Fruit fly (Drosophila melanogaster) whole organism, embryonic: Measurements from ENCODE around the gene vib.

Experiments
- Ada2b ChIP-seq: fragments of 200-800 bp; sonication (Bioruptor generic); IDR thresholded peaks from 2 replicates; pipeline ENCODE4 v1.3.6; 2022; ENCODE audit warnings: missing biosample characterization, missing genetic modification characterization
- CG10147 ChIP-seq: fragments of 200-800 bp; sonication (Bioruptor generic); optimal IDR thresholded peaks from 2 replicates; lab custom pipeline; 2019; ENCODE audit warnings: missing biosample characterization, mild to moderate bottlenecking, missing genetic modification characterization, moderate library complexity
- CG10321 ChIP-seq: fragments of 200-800 bp; sonication (Bioruptor generic); IDR thresholded peaks from 2 replicates; pipeline ENCODE4 v1.3.6; 2022; ENCODE audit warnings: missing biosample characterization, missing genetic modification characterization
- CG10462 ChIP-seq: fragments of 200-800 bp; sonication (Bioruptor generic); optimal IDR thresholded peaks from 2 replicates; lab custom pipeline; 2016; ENCODE audit warnings: missing biosample characterization, missing genetic modification characterization
- CG10565 ChIP-seq: fragments of 200-800 bp; sonication (Bioruptor generic); optimal IDR thresholded peaks from 3 replicates; lab custom pipeline; 2016; ENCODE audit warnings: missing biosample characterization, mild to moderate bottlenecking, missing genetic modification characterization
- CG10959 ChIP-seq: fragments of 200-800 bp; sonication (Bioruptor generic); IDR thresholded peaks from 2 replicates; pipeline ENCODE4 v1.3.6; 2022; ENCODE audit warnings: missing biosample characterization, missing genetic modification characterization
- CG11247 ChIP-seq: fragments of 200-800 bp; sonication (Bioruptor generic); IDR thresholded peaks from 2 replicates; pipeline ENCODE4 v1.3.6; 2022; ENCODE audit warnings: missing biosample characterization, missing genetic modification characterization
- CG11398 ChIP-seq: fragments of 200-800 bp; sonication (Bioruptor generic); optimal IDR thresholded peaks from 2 replicates; lab custom pipeline; 2016; ENCODE audit warnings: missing biosample characterization, missing genetic modification characterization
- CG12104 ChIP-seq: fragments of 200-800 bp; sonication (Bioruptor generic); optimal IDR thresholded peaks from 3 replicates; lab custom pipeline; 2016; ENCODE audit warnings: missing biosample characterization, missing genetic modification characterization
- CG12219 ChIP-seq: fragments of 200-800 bp; sonication (Bioruptor generic); optimal IDR thresholded peaks from 3 replicates; lab custom pipeline; 2018; ENCODE audit warnings: missing biosample characterization, mild to moderate bottlenecking, missing genetic modification characterization
- CG12744 ChIP-seq: fragments of 200-800 bp; sonication (Bioruptor generic); optimal IDR thresholded peaks from 2 replicates; lab custom pipeline; 2016; ENCODE audit warnings: missing biosample characterization, missing genetic modification characterization
- CG15601 ChIP-seq: fragments of 200-800 bp; sonication (Bioruptor generic); optimal IDR thresholded peaks from 3 replicates; lab custom pipeline; 2019; ENCODE audit warnings: missing biosample characterization, mild to moderate bottlenecking, missing genetic modification characterization, moderate library complexity
- CG15696 ChIP-seq: fragments of 200-800 bp; sonication (Bioruptor generic); optimal IDR thresholded peaks from 2 replicates; lab custom pipeline; 2019; ENCODE audit warnings: missing biosample characterization, mild to moderate bottlenecking, missing genetic modification characterization, moderate library complexity
- CG16813 ChIP-seq: fragments of 200-800 bp; sonication (Bioruptor generic); IDR thresholded peaks from 3 replicates; pipeline ENCODE4 v1.3.6; 2022; ENCODE audit warnings: missing biosample characterization, missing genetic modification characterization; ENCODE audit not compliant: partially characterized antibody
- CG17361 ChIP-seq: fragments of 200-800 bp; sonication (Bioruptor generic); IDR thresholded peaks from 3 replicates; pipeline ENCODE4 v1.3.6; 2022; ENCODE audit warnings: missing biosample characterization, missing genetic modification characterization
- CG18011 ChIP-seq: fragments of 200-800 bp; sonication (Bioruptor generic); optimal IDR thresholded peaks from 2 replicates; lab custom pipeline; 2017; ENCODE audit warnings: missing biosample characterization, missing genetic modification characterization, mild to moderate bottlenecking, moderate library complexity, missing genotype
- CG31441 ChIP-seq: fragments of 200-800 bp; sonication (Bioruptor generic); IDR thresholded peaks from 2 replicates; pipeline ENCODE4 v1.3.6; 2022; ENCODE audit warnings: missing biosample characterization, missing genetic modification characterization
- CG3838 ChIP-seq: fragments of 200-800 bp; sonication (Bioruptor generic); optimal IDR thresholded peaks from 3 replicates; lab custom pipeline; 2016; ENCODE audit warnings: missing biosample characterization, missing genetic modification characterization
- CG6175 ChIP-seq: fragments of 200-800 bp; sonication (Bioruptor generic); IDR thresholded peaks from 3 replicates; pipeline ENCODE4 v1.3.6; 2022; ENCODE audit warnings: missing biosample characterization, missing genetic modification characterization
- CG6765 ChIP-seq: fragments of 200-800 bp; sonication (Bioruptor generic); optimal IDR thresholded peaks from 3 replicates; lab custom pipeline; 2017; ENCODE audit warnings: missing biosample characterization, mild to moderate bottlenecking, missing genetic modification characterization
- CG6791 ChIP-seq: fragments of 200-800 bp; sonication (Bioruptor generic); IDR thresholded peaks from 3 replicates; pipeline ENCODE4 v1.3.6; 2022; ENCODE audit warnings: missing biosample characterization, missing genetic modification characterization; ENCODE audit not compliant: partially characterized antibody
- CG7556 ChIP-seq: fragments of 200-800 bp; sonication (Bioruptor generic); optimal IDR thresholded peaks from 2 replicates; lab custom pipeline; 2017; ENCODE audit warnings: missing biosample characterization, mild to moderate bottlenecking, missing genetic modification characterization
- CG7963 ChIP-seq: fragments of 200-800 bp; sonication (Bioruptor generic); IDR thresholded peaks from 3 replicates; pipeline ENCODE4 v1.3.6; 2022; ENCODE audit warnings: missing biosample characterization, missing genetic modification characterization; ENCODE audit not compliant: partially characterized antibody
- CG8944 ChIP-seq: fragments of 200-800 bp; sonication (Bioruptor generic); optimal IDR thresholded peaks from 3 replicates; lab custom pipeline; 2016; ENCODE audit warnings: missing biosample characterization, missing genetic modification characterization
- CG9609 ChIP-seq: fragments of 200-800 bp; sonication (Bioruptor generic); optimal IDR thresholded peaks from 3 replicates; lab custom pipeline; 2016; ENCODE audit warnings: missing biosample characterization, missing genetic modification characterization
- CG9817 ChIP-seq: fragments of 200-800 bp; sonication (Bioruptor generic); optimal IDR thresholded peaks from 2 replicates; lab custom pipeline; 2018; ENCODE audit warnings: missing biosample characterization, mild to moderate bottlenecking, missing genetic modification characterization, moderate library complexity
- CoRest ChIP-seq: fragments of 200-800 bp; sonication (Bioruptor generic); optimal IDR thresholded peaks from 3 replicates; lab custom pipeline; 2018; ENCODE audit warnings: missing biosample characterization, mild to moderate bottlenecking, missing genetic modification characterization, moderate library complexity
- D19A ChIP-seq: fragments of 200-800 bp; optimal IDR thresholded peaks from 3 replicates; lab custom pipeline; 2019; ENCODE audit warnings: missing biosample characterization, mild to moderate bottlenecking, missing genetic modification characterization, moderate library complexity
- Dip3 ChIP-seq: fragments of 200-800 bp; sonication (Bioruptor generic); optimal IDR thresholded peaks from 3 replicates; lab custom pipeline; 2016; ENCODE audit warnings: missing biosample characterization, missing genetic modification characterization
- E2f1 ChIP-seq: fragments of 200-800 bp; sonication (Bioruptor generic); IDR thresholded peaks from 2 replicates; pipeline ENCODE4 v1.3.6; 2022; ENCODE audit warnings: missing biosample characterization, missing genetic modification characterization
- Eip74EF ChIP-seq, 2 experiments: fragments of 200-800 bp in 1 of 2; fragments of >200 bp in 1 of 2; sonication (Bioruptor generic) in 1 of 2; optimal IDR thresholded peaks; 2 replicates each; lab custom pipeline; 2017 to 2019; ENCODE audit warnings: missing biosample characterization in 2 of 2, missing genetic modification characterization in 2 of 2, mild to moderate bottlenecking in 1 of 2, moderate library complexity in 1 of 2
- Mad ChIP-seq: fragments of 200-800 bp; sonication (Bioruptor generic); optimal IDR thresholded peaks from 2 replicates; lab custom pipeline; 2016; ENCODE audit warnings: missing biosample characterization, missing genetic modification characterization
- Myb ChIP-seq: fragments of 200-800 bp; sonication (Bioruptor generic); optimal IDR thresholded peaks from 2 replicates; lab custom pipeline; 2016; ENCODE audit warnings: missing biosample characterization, missing genetic modification characterization
- Ptx1 ChIP-seq: fragments of 200-800 bp; sonication (Bioruptor generic); IDR thresholded peaks from 2 replicates; pipeline ENCODE4 v1.3.6; 2022; ENCODE audit warnings: missing biosample characterization, missing genetic modification characterization
- Ravus ChIP-seq: fragments of 200-800 bp; sonication (Bioruptor generic); IDR thresholded peaks from 2 replicates; pipeline ENCODE4 v1.3.6; 2022; ENCODE audit warnings: missing biosample characterization, missing genetic modification characterization
- ac ChIP-seq: fragments of 200-800 bp; sonication (Bioruptor generic); optimal IDR thresholded peaks from 3 replicates; lab custom pipeline; 2017; ENCODE audit warnings: missing biosample characterization, mild to moderate bottlenecking, missing genetic modification characterization
- al ChIP-seq: fragments of 200-800 bp; sonication (Bioruptor generic); IDR thresholded peaks from 2 replicates; pipeline ENCODE4 v1.3.6; 2022; ENCODE audit warnings: missing biosample characterization, missing genetic modification characterization
- aop ChIP-seq: fragments of 200-800 bp; sonication (Bioruptor generic); IDR thresholded peaks from 2 replicates; pipeline ENCODE4 v1.3.6; 2022; ENCODE audit warnings: missing biosample characterization, missing genetic modification characterization
- bigmax ChIP-seq: fragments of 200-800 bp; sonication (Bioruptor generic); optimal IDR thresholded peaks from 2 replicates; lab custom pipeline; 2018; ENCODE audit warnings: missing biosample characterization, mild to moderate bottlenecking, missing genetic modification characterization
- chif ChIP-seq, 2 experiments: fragments of 200-800 bp; sonication (Bioruptor generic); optimal IDR thresholded peaks; 3 replicates each; lab custom pipeline; 2016; ENCODE audit warnings: missing biosample characterization in 2 of 2, missing genetic modification characterization in 2 of 2
- ewg ChIP-seq: fragments of 200-800 bp; sonication (Bioruptor generic); optimal IDR thresholded peaks from 3 replicates; lab custom pipeline; 2017; ENCODE audit warnings: mild to moderate bottlenecking, missing biosample characterization, missing genetic modification reagents, missing genetic modification characterization
- fu2 ChIP-seq: fragments of 200-800 bp; sonication (Bioruptor generic); optimal IDR thresholded peaks from 2 replicates; lab custom pipeline; 2016; ENCODE audit warnings: missing biosample characterization, missing genetic modification characterization
- gce ChIP-seq: fragments of 200-800 bp; sonication (Bioruptor generic); IDR thresholded peaks from 3 replicates; pipeline ENCODE4 v1.3.6; 2022; ENCODE audit warnings: missing biosample characterization, missing genetic modification characterization
- luna ChIP-seq: fragments of 200-800 bp; sonication (Bioruptor generic); optimal IDR thresholded peaks from 2 replicates; lab custom pipeline; 2016; ENCODE audit warnings: missing biosample characterization, missing genetic modification characterization
- maf-S ChIP-seq: fragments of 200-800 bp; sonication (Bioruptor generic); optimal IDR thresholded peaks from 2 replicates; lab custom pipeline; 2016; ENCODE audit warnings: missing biosample characterization, missing genetic modification characterization
- nerfin-1 ChIP-seq: fragments of 200-800 bp; sonication (Bioruptor generic); optimal IDR thresholded peaks from 3 replicates; lab custom pipeline; 2019; ENCODE audit warnings: missing biosample characterization, mild to moderate bottlenecking, missing genetic modification characterization, moderate library complexity
- sim ChIP-seq: fragments of 200-800 bp; sonication (Bioruptor generic); IDR thresholded peaks from 2 replicates; pipeline ENCODE4 v1.3.6; 2022; ENCODE audit warnings: missing biosample characterization, missing genetic modification characterization
- sug ChIP-seq: fragments of 200-800 bp; optimal IDR thresholded peaks from 2 replicates; lab custom pipeline; 2019; ENCODE audit warnings: missing biosample characterization, mild to moderate bottlenecking, missing genetic modification characterization, moderate library complexity
- twi ChIP-seq: fragments of 200-800 bp; optimal IDR thresholded peaks from 2 replicates; lab custom pipeline; 2019; ENCODE audit warnings: missing biosample characterization, mild to moderate bottlenecking, missing genetic modification characterization, moderate library complexity
- usp ChIP-seq: fragments of >200 bp; optimal IDR thresholded peaks from 2 replicates; lab custom pipeline; 2017; ENCODE audit warnings: missing biosample characterization, missing genetic modification characterization
- vvl ChIP-seq: fragments of 200-800 bp; sonication (Bioruptor generic); IDR thresholded peaks from 2 replicates; pipeline ENCODE4 v1.3.6; 2022; ENCODE audit warnings: missing biosample characterization, missing genetic modification characterization
- zfh2 ChIP-seq: fragments of 200-800 bp; sonication (Bioruptor generic); optimal IDR thresholded peaks from 2 replicates; lab custom pipeline; 2016; ENCODE audit warnings: missing biosample characterization, missing genetic modification characterization

Gene vib

dm6 chr3R:19274028-19274427, 47.6 kb upstream of the vib start (continued):
- TF ChIP-seq ac (GFP tag; lab: Kevin White, UChicago) (no peak), CG6175 (GFP tag; lab: Robert Waterston, UW) (no peak), CG10462 (no peak), Ravus (GFP tag; lab: Robert Waterston, UW) (no peak), fu2 (GFP tag; lab: Kevin White, UChicago) (no peak), CG3838 (no peak), sim (GFP tag; lab: Robert Waterston, UW) (no peak), CG12219 (no peak), aop (GFP tag; lab: Robert Waterston, UW) (no peak), ewg (no peak), CG15601 (tag; lab: Kevin White, UChicago) (peak; percentile 16), Myb (GFP tag; lab: Kevin White, UChicago) (no peak), sug (tag; lab: Kevin White, UChicago) (no peak), usp (no peak), Eip74EF (GFP tag; optimal IDR thresholded peaks at IDR 0.05; lab: Kevin White, UChicago) (no peak), CoRest (tag; lab: Kevin White, UChicago) (peak; percentile 46), Dip3 (GFP tag; lab: Kevin White, UChicago) (no peak), CG17361 (GFP tag; lab: Robert Waterston, UW) (peak; percentile 56; the same call in 2 of the 3 replicates), CG18011 (GFP tag; lab: Kevin White, UChicago) (no peak), vvl (GFP tag; lab: Robert Waterston, UW) (no peak), CG10147 (no peak), CG8944 (no peak), CG31441 (GFP tag; lab: Robert Waterston, UW) (peak; percentile 32; the same call in 1 of the 2 replicates), zfh2 (GFP tag; lab: Kevin White, UChicago) (no peak), chif (GFP tag; optimal IDR thresholded peaks at IDR 0.05; lab: Kevin White, UChicago) (no peak), CG11398 (GFP tag; lab: Kevin White, UChicago) (no peak), CG11247 (GFP tag; lab: Robert Waterston, UW) (no peak), bigmax (GFP tag; lab: Kevin White, UChicago) (no peak), CG12744 (GFP tag; lab: Kevin White, UChicago) (no peak), CG7963 (GFP tag; lab: Robert Waterston, UW) (no peak), Mad (no peak), maf-S (GFP tag; lab: Kevin White, UChicago) (no peak), CG6765 (GFP tag; lab: Kevin White, UChicago) (no peak), CG6791 (GFP tag; lab: Robert Waterston, UW) (no peak), twi (no peak), CG10321 (GFP tag; lab: Robert Waterston, UW) (no peak), CG10565 (GFP tag; lab: Kevin White, UChicago) (no peak), E2f1 (GFP tag; lab: Robert Waterston, UW) (0 out of 2 replicates have a peak, but pooled peaks have one; percentile 10), Ada2b (GFP tag; lab: Robert Waterston, UW) (no peak), CG9609 (GFP tag; lab: Kevin White, UChicago) (no peak), al (no peak), CG9817 (tag; lab: Kevin White, UChicago) (no peak), luna (no peak), CG10959 (GFP tag; lab: Robert Waterston, UW) (no peak), nerfin-1 (no peak), CG7556 (GFP tag; lab: Kevin White, UChicago) (no peak), D19A (peak; percentile 40), Ptx1 (GFP tag; lab: Robert Waterston, UW) (no peak), CG15696 (tag; lab: Kevin White, UChicago) (peak; percentile 9), CG12104 (no peak), gce (GFP tag; lab: Robert Waterston, UW) (no peak), CG16813 (GFP tag; lab: Robert Waterston, UW) (no peak)
